Worm (Caenorhabditis elegans): ENCODE results near the gene alh-8.

The alh-8 gene

DNA sequence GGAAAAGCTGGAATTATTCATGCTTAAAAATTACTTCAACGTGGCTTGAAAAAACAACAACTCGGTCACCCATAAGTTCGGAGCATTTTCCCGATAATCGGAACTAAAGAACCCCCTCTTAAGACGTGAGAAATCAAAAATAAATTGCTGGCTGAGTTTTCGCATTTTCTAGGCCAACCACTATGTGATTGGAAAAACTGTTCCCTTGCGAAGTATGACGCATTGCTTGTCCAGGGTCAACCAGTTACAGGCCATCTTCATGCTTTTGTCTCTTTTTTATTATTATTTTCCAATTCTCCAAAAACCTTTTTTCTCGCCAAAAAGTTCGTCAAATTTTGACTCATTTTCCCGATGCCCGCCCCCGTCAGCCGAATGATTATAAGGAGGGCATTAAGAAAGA is 8.8 kb upstream of the alh-8 start, which contains the start of gene F13D12.3:
TSS of gene F13D12.3 (plus strand) at position 301 of the 400 bp plus-strand sequence.
- TF ChIP-seq egl-13 (tag; optimal IDR thresholded peaks at IDR 0.05) (no peak), ces-1 (GFP tag; optimal IDR thresholded peaks at IDR 0.05) (no peak), elt-2 (tag; optimal IDR thresholded peaks at IDR 0.05) (no peak)

- TF ChIP-seq aly-2 (tag; optimal IDR thresholded peaks at IDR 0.05), result no peak
- no peak for TF ChIP-seq C34B4.2 (tag; optimal IDR thresholded peaks at IDR 0.05)
- TF ChIP-seq sup-37 (GFP tag; optimal IDR thresholded peaks at IDR 0.05), result no peak
- TF ChIP-seq pqm-1 (tag; optimal IDR thresholded peaks at IDR 0.05), result no peak
- TF ChIP-seq mef-2 (tag; optimal IDR thresholded peaks at IDR 0.05), result no peak
- no peak for TF ChIP-seq hlh-4 (tag; optimal IDR thresholded peaks at IDR 0.05)
- no peak for TF ChIP-seq snu-23 (GFP tag; optimal IDR thresholded peaks at IDR 0.05)
- TF ChIP-seq ceh-90 (tag; optimal IDR thresholded peaks at IDR 0.05), result no peak
- no peak for TF ChIP-seq rnt-1 (tag; optimal IDR thresholded peaks at IDR 0.05)
- no peak for TF ChIP-seq ces-1 (GFP tag; optimal IDR thresholded peaks at IDR 0.05)
- no peak for TF ChIP-seq unc-30 (tag; optimal IDR thresholded peaks at IDR 0.05)
- no peak for TF ChIP-seq nhr-47 (tag; optimal IDR thresholded peaks at IDR 0.05)
- no peak for TF ChIP-seq sptf-1 (tag; optimal IDR thresholded peaks at IDR 0.05)
- no peak for TF ChIP-seq ztf-4 (tag; optimal IDR thresholded peaks at IDR 0.05)
Measured at ce11 chrII:11720819-11721218, 8.0 kb upstream of the alh-8 start.

ce11 chrII:11721604-11722003 is 7.3 kb upstream of the alh-8 start:
- no peak for TF ChIP-seq nhr-71 (tag; optimal IDR thresholded peaks at IDR 0.05)
- no peak for TF ChIP-seq tlp-1 (tag; optimal IDR thresholded peaks at IDR 0.05)
- no peak for TF ChIP-seq nhr-20 (tag; optimal IDR thresholded peaks at IDR 0.05)
- TF ChIP-seq grh-1 (GFP tag; IDR thresholded peaks at IDR 0.05), result no peak
- no peak for TF ChIP-seq nhr-77 (tag; optimal IDR thresholded peaks at IDR 0.05)
- TF ChIP-seq mef-2 (tag; optimal IDR thresholded peaks at IDR 0.05), result no peak
- no peak for TF ChIP-seq nhr-85 (tag)
- TF ChIP-seq sup-37 (GFP tag; optimal IDR thresholded peaks at IDR 0.05), result no peak
- no peak for TF ChIP-seq ama-1 (optimal IDR thresholded peaks at IDR 0.05)
- no peak for TF ChIP-seq C04F5.9 (tag; optimal IDR thresholded peaks at IDR 0.05)

ce11 chrII:11722164-11722563 is 6.7 kb upstream of the alh-8 start:
- TF ChIP-seq lin-15B (tag; optimal IDR thresholded peaks at IDR 0.05) (no peak), nhr-77 (tag; optimal IDR thresholded peaks at IDR 0.05) (no peak), aly-2 (tag; optimal IDR thresholded peaks at IDR 0.05) (no peak), ztf-4 (tag; optimal IDR thresholded peaks at IDR 0.05) (no peak), rnt-1 (tag; optimal IDR thresholded peaks at IDR 0.05) (no peak), nhr-19 (GFP tag; conservative IDR thresholded peaks at IDR 0.05) (no peak), C04F5.9 (tag; optimal IDR thresholded peaks at IDR 0.05) (no peak), zag-1 (tag; optimal IDR thresholded peaks at IDR 0.05) (no peak), pax-3 (tag; optimal IDR thresholded peaks at IDR 0.05) (peak; percentile 2), dpl-1 (GFP tag; optimal IDR thresholded peaks at IDR 0.05) (no peak), sox-4 (tag; optimal IDR thresholded peaks at IDR 0.05) (peak; percentile 17), nhr-28 (tag; optimal IDR thresholded peaks at IDR 0.05) (no peak), fkh-8 (tag; optimal IDR thresholded peaks at IDR 0.05) (peak; percentile 90), lin-13 (GFP tag; optimal IDR thresholded peaks at IDR 0.05) (no peak), nhr-47 (tag; optimal IDR thresholded peaks at IDR 0.05) (no peak), nhr-237 (tag; optimal IDR thresholded peaks at IDR 0.05) (no peak), nhr-71 (tag; optimal IDR thresholded peaks at IDR 0.05) (peak; percentile 11)

- TF ChIP-seq irx-1 (tag; optimal IDR thresholded peaks at IDR 0.05) (no peak), dsc-1 (tag; optimal IDR thresholded peaks at IDR 0.05) (peak; percentile 40), ceh-63 (GFP tag; optimal IDR thresholded peaks at IDR 0.05) (no peak), sox-4 (tag; optimal IDR thresholded peaks at IDR 0.05) (no peak)
Measured at ce11 chrII:11723904-11724303, 5.0 kb upstream of the alh-8 start, which contains the start of gene ldh-1. TSS of gene ldh-1 (plus strand) at chrII:11724204.
